Worm (Caenorhabditis elegans): ENCODE measurements around the gene R07B7.8.

R07B7.8 gene

ce11 chrV:12038783-12039182, 45.3 kb downstream of the R07B7.8 start (continued):
- TF ChIP-seq lin-35 (GFP tag; optimal IDR thresholded peaks at IDR 0.05) (peak in 1 of 2 experiments; percentile 54), sup-37 (GFP tag; optimal IDR thresholded peaks at IDR 0.05) (no peak), nhr-11 (tag; optimal IDR thresholded peaks at IDR 0.05) (no peak), aha-1 (tag; optimal IDR thresholded peaks at IDR 0.05) (no peak), xbp-1 (tag; optimal IDR thresholded peaks at IDR 0.05) (peak; percentile 22), unc-62 (GFP tag; optimal IDR thresholded peaks at IDR 0.05) (no peak), nhr-84 (tag; optimal IDR thresholded peaks at IDR 0.05) (no peak), C04F5.9 (tag; optimal IDR thresholded peaks at IDR 0.05) (no peak), lin-14 (GFP tag; optimal IDR thresholded peaks at IDR 0.05) (peak; percentile 51), hpl-2 (GFP tag; optimal IDR thresholded peaks at IDR 0.05) (no peak), Y116A8C.19 (tag; optimal IDR thresholded peaks at IDR 0.05; ENCODE audit: borderline replicate concordance) (no peak), pqm-1 (tag; optimal IDR thresholded peaks at IDR 0.05) (no peak), vab-15 (tag; optimal IDR thresholded peaks at IDR 0.05) (no peak), unc-98 (GFP tag; IDR thresholded peaks at IDR 0.05) (no peak), unc-30 (tag; optimal IDR thresholded peaks at IDR 0.05) (no peak), nhr-85 (tag) (no peak), sox-4 (tag; optimal IDR thresholded peaks at IDR 0.05) (no peak), efl-1 (optimal IDR thresholded peaks at IDR 0.05) (no peak), efl-1 (GFP tag; optimal IDR thresholded peaks at IDR 0.05 in 1 of 2) (peak; percentile 18 to 58), skn-1 (tag; optimal IDR thresholded peaks at IDR 0.05) (no peak), fkh-8 (tag; optimal IDR thresholded peaks at IDR 0.05) (peak; percentile 12), zip-4 (GFP tag; optimal IDR thresholded peaks at IDR 0.05) (no peak), nhr-71 (tag; optimal IDR thresholded peaks at IDR 0.05) (no peak), isw-1 (GFP tag; IDR thresholded peaks at IDR 0.05) (no peak), grh-1 (GFP tag; IDR thresholded peaks at IDR 0.05) (no peak), alr-1 (tag; optimal IDR thresholded peaks at IDR 0.05; ENCODE audit: borderline replicate concordance) (no peak), ces-1 (GFP tag; optimal IDR thresholded peaks at IDR 0.05) (no peak), lin-13 (GFP tag; optimal IDR thresholded peaks at IDR 0.05) (no peak), tbx-2 (tag; optimal IDR thresholded peaks at IDR 0.05) (no peak), nhr-77 (tag; optimal IDR thresholded peaks at IDR 0.05) (no peak), ama-1 (optimal IDR thresholded peaks at IDR 0.05) (peak; percentile 5), lin-39 (tag; optimal IDR thresholded peaks at IDR 0.05) (no peak), unc-86 (tag; optimal IDR thresholded peaks at IDR 0.05) (no peak), mab-9 (GFP tag; IDR thresholded peaks at IDR 0.05) (no peak), mef-2 (tag; optimal IDR thresholded peaks at IDR 0.05) (no peak), tlp-1 (tag; optimal IDR thresholded peaks at IDR 0.05) (no peak), nhr-90 (tag; optimal IDR thresholded peaks at IDR 0.05; ENCODE audit: poor library complexity) (no peak), irx-1 (tag; optimal IDR thresholded peaks at IDR 0.05) (no peak), ceh-88 (GFP tag; IDR thresholded peaks at IDR 0.05) (no peak), nhr-237 (tag; optimal IDR thresholded peaks at IDR 0.05) (no peak), elt-2 (tag; optimal IDR thresholded peaks at IDR 0.05) (no peak), lin-15B (tag; optimal IDR thresholded peaks at IDR 0.05) (no peak)

DNA sequence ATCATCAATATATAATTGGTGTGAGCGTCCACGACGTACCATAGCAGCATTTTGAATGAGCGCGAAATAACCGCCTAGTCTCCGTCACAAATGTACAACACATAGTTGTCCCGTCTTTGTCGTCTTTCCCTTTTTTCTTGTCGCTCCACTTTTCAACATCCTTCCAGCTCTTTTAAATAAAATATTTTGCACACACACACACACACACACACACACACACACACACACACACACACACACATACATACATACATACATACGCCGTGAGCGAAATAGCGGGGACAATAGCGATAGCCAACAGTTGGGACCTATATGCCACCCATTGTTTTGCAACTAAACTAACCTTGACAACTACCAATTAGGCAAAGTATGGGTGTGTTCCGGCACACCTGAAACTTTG, 45.8 kb downstream of the R07B7.8 start:
- TF ChIP-seq ces-1 (GFP tag; optimal IDR thresholded peaks at IDR 0.05) (no peak), unc-86 (tag; optimal IDR thresholded peaks at IDR 0.05) (peak; percentile 48), fkh-4 (tag; optimal IDR thresholded peaks at IDR 0.05; ENCODE audit: borderline replicate concordance) (no peak), mdl-1 (tag; optimal IDR thresholded peaks at IDR 0.05) (no peak), isw-1 (GFP tag; IDR thresholded peaks at IDR 0.05) (peak; percentile 13; the same call in 1 of the 2 replicates), lin-14 (GFP tag; optimal IDR thresholded peaks at IDR 0.05) (peak; percentile 48)
